Fruit fly (Drosophila melanogaster): ENCODE data around the gene Nup98-96.

Gene Nup98-96

dm6 chr3R:23781466-23781935 lies at the start of gene Nup98-96, which contains the start of gene mbc:
Gene Nup98-96, minus strand, starts transcription at chr3R:23781621.
Gene mbc, plus strand, starts transcription at chr3R:23781765.
- TF ChIP-seq CG7045 (GFP tag; optimal IDR thresholded peaks at IDR 0.05) (peak; percentile 72), CG33017 (tag; optimal IDR thresholded peaks at IDR 0.05) (peak; percentile 47), cic (GFP tag; optimal IDR thresholded peaks at IDR 0.05) (peak; percentile 71), toe (GFP tag; optimal IDR thresholded peaks at IDR 0.05) (peak; percentile 96), CG5204 (GFP tag; optimal IDR thresholded peaks at IDR 0.05) (peak; percentile 85), CG7101 (tag; optimal IDR thresholded peaks at IDR 0.05) (peak; percentile 79), tj (GFP tag; optimal IDR thresholded peaks at IDR 0.05) (peak; percentile 82), Clk (GFP tag; optimal IDR thresholded peaks at IDR 0.05) (peak; percentile 81), bab1 (GFP tag; optimal IDR thresholded peaks at IDR 0.05) (peak; percentile 87), CG14711 (tag; optimal IDR thresholded peaks at IDR 0.05) (peak; percentile 65), CG12768 (GFP tag; optimal IDR thresholded peaks at IDR 0.05) (peak; percentile 71), CG11617 (GFP tag; optimal IDR thresholded peaks at IDR 0.05) (peak; percentile 84), cnc (optimal IDR thresholded peaks at IDR 0.05) (no peak), Mnt (GFP tag; optimal IDR thresholded peaks at IDR 0.05) (peak; percentile 93), CG1620 (GFP tag; optimal IDR thresholded peaks at IDR 0.05) (peak; percentile 92), kay (GFP tag; ENCODE audit: borderline replicate concordance) (no peak), Hr96 (GFP tag; optimal IDR thresholded peaks at IDR 0.05) (peak; percentile 90), ovo (GFP tag; optimal IDR thresholded peaks at IDR 0.05) (peak; percentile 91), Crg-1 (GFP tag; optimal IDR thresholded peaks at IDR 0.05) (peak; percentile 77), pad (GFP tag; optimal IDR thresholded peaks at IDR 0.05) (peak; percentile 63)

dm6 chr3R:23827093-23827492 lies 45.7 kb upstream of the Nup98-96 start:
- no peak for TF ChIP-seq CG7045 (GFP tag; optimal IDR thresholded peaks at IDR 0.05)
- no peak for TF ChIP-seq ovo (GFP tag; optimal IDR thresholded peaks at IDR 0.05)
- no peak for TF ChIP-seq toe (GFP tag; optimal IDR thresholded peaks at IDR 0.05)
- TF ChIP-seq cic (GFP tag; optimal IDR thresholded peaks at IDR 0.05), result no peak
- TF ChIP-seq CG1620 (GFP tag; optimal IDR thresholded peaks at IDR 0.05), result no peak
- no peak for TF ChIP-seq bab1 (GFP tag; optimal IDR thresholded peaks at IDR 0.05)
- TF ChIP-seq Crg-1 (GFP tag; optimal IDR thresholded peaks at IDR 0.05), result no peak
- TF ChIP-seq Clk (GFP tag; optimal IDR thresholded peaks at IDR 0.05), result no peak

dm6 chr3R:23823678-23824077 lies 42.3 kb upstream of the Nup98-96 start:
- no peak for TF ChIP-seq CG12768 (GFP tag; optimal IDR thresholded peaks at IDR 0.05)
- TF ChIP-seq Hr96 (GFP tag; optimal IDR thresholded peaks at IDR 0.05), result no peak
- no peak for TF ChIP-seq CG14711 (tag; optimal IDR thresholded peaks at IDR 0.05)
- TF ChIP-seq CG33017 (tag; optimal IDR thresholded peaks at IDR 0.05), result no peak

- no peak for TF ChIP-seq cnc (optimal IDR thresholded peaks at IDR 0.05)
- no peak for TF ChIP-seq cic (GFP tag; optimal IDR thresholded peaks at IDR 0.05)
- no peak for TF ChIP-seq Hr96 (GFP tag; optimal IDR thresholded peaks at IDR 0.05)
- no peak for TF ChIP-seq kay (GFP tag; ENCODE audit: borderline replicate concordance)
- TF ChIP-seq Clk (GFP tag; optimal IDR thresholded peaks at IDR 0.05), result no peak
- TF ChIP-seq CG7045 (GFP tag; optimal IDR thresholded peaks at IDR 0.05), result no peak
These were observed 41.5 kb upstream of the Nup98-96 start for dm6 chr3R:23822969-23823368.

- TF ChIP-seq cic (GFP tag; optimal IDR thresholded peaks at IDR 0.05), result no peak
- no peak for TF ChIP-seq tj (GFP tag; optimal IDR thresholded peaks at IDR 0.05)
- TF ChIP-seq bab1 (GFP tag; optimal IDR thresholded peaks at IDR 0.05), result peak; percentile 16
- no peak for TF ChIP-seq ovo (GFP tag; optimal IDR thresholded peaks at IDR 0.05)
- no peak for TF ChIP-seq pad (GFP tag; optimal IDR thresholded peaks at IDR 0.05)
- peak; percentile 40 for TF ChIP-seq CG7101 (tag; optimal IDR thresholded peaks at IDR 0.05)
- no peak for TF ChIP-seq toe (GFP tag; optimal IDR thresholded peaks at IDR 0.05)
- no peak for TF ChIP-seq cnc (optimal IDR thresholded peaks at IDR 0.05)
- TF ChIP-seq Mnt (GFP tag; optimal IDR thresholded peaks at IDR 0.05), result no peak
- no peak for TF ChIP-seq CG5204 (GFP tag; optimal IDR thresholded peaks at IDR 0.05)
- no peak for TF ChIP-seq CG7045 (GFP tag; optimal IDR thresholded peaks at IDR 0.05)
- no peak for TF ChIP-seq Hr96 (GFP tag; optimal IDR thresholded peaks at IDR 0.05)
- no peak for TF ChIP-seq Crg-1 (GFP tag; optimal IDR thresholded peaks at IDR 0.05)
- peak; percentile 20 for TF ChIP-seq CG14711 (tag; optimal IDR thresholded peaks at IDR 0.05)
- TF ChIP-seq CG11617 (GFP tag; optimal IDR thresholded peaks at IDR 0.05), result no peak
- TF ChIP-seq CG1620 (GFP tag; optimal IDR thresholded peaks at IDR 0.05), result no peak
These were observed 38.9 kb upstream of the Nup98-96 start for dm6 chr3R:23820290-23820689.

dm6 chr3R:23818879-23819408 lies 37.5 kb upstream of the Nup98-96 start, which contains the start of the genes CG33111 and eIF4G2:
Gene CG33111, minus strand, starts transcription at chr3R:23819237.
Gene eIF4G2, minus strand, starts transcription at chr3R:23819237.
- TF ChIP-seq cnc (optimal IDR thresholded peaks at IDR 0.05) (no peak), Hr96 (GFP tag; optimal IDR thresholded peaks at IDR 0.05) (peak; percentile 30), Clk (GFP tag; optimal IDR thresholded peaks at IDR 0.05) (no peak), toe (GFP tag; optimal IDR thresholded peaks at IDR 0.05) (no peak), ovo (GFP tag; optimal IDR thresholded peaks at IDR 0.05) (peak; percentile 56), pad (GFP tag; optimal IDR thresholded peaks at IDR 0.05) (peak; percentile 73), CG12768 (GFP tag; optimal IDR thresholded peaks at IDR 0.05) (peak; percentile 47), CG1620 (GFP tag; optimal IDR thresholded peaks at IDR 0.05) (peak; percentile 27), CG7045 (GFP tag; optimal IDR thresholded peaks at IDR 0.05) (peak; percentile 32), CG11617 (GFP tag; optimal IDR thresholded peaks at IDR 0.05) (peak; percentile 51), CG33017 (tag; optimal IDR thresholded peaks at IDR 0.05) (no peak), tj (GFP tag; optimal IDR thresholded peaks at IDR 0.05) (peak; percentile 53), Crg-1 (GFP tag; optimal IDR thresholded peaks at IDR 0.05) (no peak), CG5204 (GFP tag; optimal IDR thresholded peaks at IDR 0.05) (no peak), Mnt (GFP tag; optimal IDR thresholded peaks at IDR 0.05) (peak; percentile 67), cic (GFP tag; optimal IDR thresholded peaks at IDR 0.05) (peak; percentile 57), CG14711 (tag; optimal IDR thresholded peaks at IDR 0.05) (peak; percentile 8), bab1 (GFP tag; optimal IDR thresholded peaks at IDR 0.05) (peak; percentile 75), CG7101 (tag; optimal IDR thresholded peaks at IDR 0.05) (peak; percentile 31), kay (GFP tag; ENCODE audit: borderline replicate concordance) (no peak)
